Worm (Caenorhabditis elegans) whole organism, mixed stage, embryonic: ENCODE data around the gene glb-24.

ENCODE experiments used
- ces-1 ChIP-seq: fragments of 150-350 bp; optimal IDR thresholded peaks from 2 replicates; lab custom pipeline; 2014; ENCODE audit warnings: missing biosample characterization, missing genetic modification reagents, missing genetic modification characterization
- elt-1 ChIP-seq: sonication (generic microtip); optimal IDR thresholded peaks from 2 replicates; lab custom pipeline; 2017; ENCODE audit warnings: missing genetic modification characterization, mild to moderate bottlenecking, missing compliant biosample characterization, antibody characterized with exemption, moderate library complexity, borderline replicate concordance; ENCODE audit not compliant: insufficient read depth
- elt-3 ChIP-seq: fragments of 150-350 bp; optimal IDR thresholded peaks from 2 replicates; lab custom pipeline; 2014; ENCODE audit warnings: missing biosample characterization, missing genetic modification characterization
- flh-1 ChIP-seq: fragments of 200-800 bp; sonication (Bioruptor generic); optimal IDR thresholded peaks from 2 replicates; lab custom pipeline; 2018; ENCODE audit warnings: mild to moderate bottlenecking, missing genetic modification characterization, moderate library complexity, missing compliant biosample characterization
- lin-13 ChIP-seq: fragments of 150-350 bp; optimal IDR thresholded peaks from 2 replicates; lab custom pipeline; 2014; ENCODE audit warnings: missing biosample characterization, missing genetic modification characterization
- lin-32 ChIP-seq: fragments of 200-800 bp; sonication (Bioruptor generic); optimal IDR thresholded peaks from 2 replicates; lab custom pipeline; 2018; ENCODE audit warnings: mild to moderate bottlenecking, missing genetic modification characterization, missing compliant biosample characterization
- nhr-12 ChIP-seq: fragments of 150-350 bp; optimal IDR thresholded peaks from 2 replicates; lab custom pipeline; 2014; ENCODE audit warnings: missing biosample characterization, missing genetic modification characterization
- nhr-76 ChIP-seq: sonication (generic microtip); optimal IDR thresholded peaks from 2 replicates; lab custom pipeline; 2017; ENCODE audit warnings: missing biosample characterization, missing genetic modification characterization
- pha-4 ChIP-seq: fragments of 150-350 bp; optimal IDR thresholded peaks from 2 replicates; lab custom pipeline; 2018; ENCODE audit warnings: missing biosample characterization, missing genetic modification reagents, missing genetic modification characterization
- unc-39 ChIP-seq: fragments of 150-350 bp; optimal IDR thresholded peaks from 2 replicates; lab custom pipeline; 2014; ENCODE audit warnings: missing biosample characterization, missing genetic modification characterization
- ztf-11 ChIP-seq: fragments of 150-350 bp; optimal IDR thresholded peaks from 2 replicates; lab custom pipeline; 2014; ENCODE audit warnings: missing biosample characterization, missing genetic modification characterization

ce11 chrV:12876708-12877107 lies 9.1 kb downstream of the glb-24 start:
- no peak for TF ChIP-seq lin-13 (tag; lab: Kevin White, UChicago)
- no peak for TF ChIP-seq lin-32 (GFP tag; lab: Kevin White, UChicago)
- no peak for TF ChIP-seq nhr-76 (tag; lab: Kevin White, UChicago)
- TF ChIP-seq pha-4 (tag; lab: Kevin White, UChicago), result no peak
- TF ChIP-seq ces-1, result no peak
- TF ChIP-seq ztf-11 (tag; lab: Kevin White, UChicago), result no peak
- TF ChIP-seq unc-39 (tag; lab: Kevin White, UChicago), result no peak
- no peak for TF ChIP-seq elt-1
- no peak for TF ChIP-seq nhr-12 (tag; lab: Kevin White, UChicago)
- TF ChIP-seq flh-1 (GFP tag; lab: Kevin White, UChicago), result no peak
- TF ChIP-seq elt-3 (tag; lab: Kevin White, UChicago), result no peak
